Worm (Caenorhabditis elegans): ENCODE results near the gene vit-1.

Gene vit-1

ce11 chrX:7725615-7726014 lies 2.1 kb upstream of the vit-1 start, which contains the start of gene spp-14:
Gene spp-14 (plus strand): TSS chrX:7725979.
- no peak for TF ChIP-seq ceh-36 (tag; optimal IDR thresholded peaks at IDR 0.05)

DNA sequence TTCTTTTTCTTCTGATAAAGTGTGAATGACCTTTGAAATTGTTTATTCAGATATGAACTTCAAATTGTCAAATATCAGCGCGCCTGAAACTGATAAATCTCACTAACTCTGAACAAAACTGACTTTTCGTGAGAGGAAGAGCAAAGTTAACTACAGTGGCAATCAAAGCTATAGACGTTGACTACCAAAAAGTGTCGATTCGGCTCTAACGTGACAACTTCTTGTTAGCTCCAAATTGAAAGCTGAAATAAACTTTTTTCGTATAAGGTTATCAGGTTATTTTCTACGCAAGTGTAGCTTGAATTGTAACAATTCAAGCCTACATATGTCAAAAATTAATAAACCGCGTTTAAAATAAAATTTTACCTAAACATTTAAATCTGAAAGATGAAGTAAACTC lies 1.3 kb upstream of the vit-1 start:
- TF ChIP-seq F13C5.2 (tag; optimal IDR thresholded peaks at IDR 0.05), result no peak
- TF ChIP-seq ets-7 (tag; optimal IDR thresholded peaks at IDR 0.05), result no peak
- TF ChIP-seq ceh-13 (GFP tag; optimal IDR thresholded peaks at IDR 0.05), result no peak
- TF ChIP-seq hmbx-1 (tag; optimal IDR thresholded peaks at IDR 0.05), result no peak
- TF ChIP-seq ama-1 (optimal IDR thresholded peaks at IDR 0.05), result no peak
- TF ChIP-seq hmg-4 (GFP tag; optimal IDR thresholded peaks at IDR 0.05), result no peak
- no peak for TF ChIP-seq flt-1 (GFP tag; IDR thresholded peaks at IDR 0.05)
- no peak for TF ChIP-seq tbx-37 (GFP tag; conservative IDR thresholded peaks at IDR 0.05)
- no peak for TF ChIP-seq aly-1 (tag; optimal IDR thresholded peaks at IDR 0.05)
- no peak for TF ChIP-seq hnd-1 (tag; optimal IDR thresholded peaks at IDR 0.05)
- no peak for TF ChIP-seq tra-4 (tag; optimal IDR thresholded peaks at IDR 0.05)
- TF ChIP-seq sea-1 (GFP tag; conservative IDR thresholded peaks at IDR 0.05), result no peak
- no peak for TF ChIP-seq tbx-11 (GFP tag; IDR thresholded peaks at IDR 0.05)
- TF ChIP-seq ceh-36 (tag; optimal IDR thresholded peaks at IDR 0.05), result no peak
- TF ChIP-seq scrt-1 (GFP tag; IDR thresholded peaks at IDR 0.05), result no peak
- TF ChIP-seq pes-1 (GFP tag; IDR thresholded peaks at IDR 0.05), result no peak
- no peak for TF ChIP-seq B0310.2 (tag; optimal IDR thresholded peaks at IDR 0.05)

- no peak for TF ChIP-seq hmbx-1 (tag; optimal IDR thresholded peaks at IDR 0.05)
- no peak for TF ChIP-seq F13C5.2 (tag; optimal IDR thresholded peaks at IDR 0.05)
- TF ChIP-seq sea-1 (GFP tag; conservative IDR thresholded peaks at IDR 0.05), result no peak
- no peak for TF ChIP-seq tbx-37 (GFP tag; conservative IDR thresholded peaks at IDR 0.05)
- TF ChIP-seq hmg-4 (GFP tag; optimal IDR thresholded peaks at IDR 0.05), result no peak
- TF ChIP-seq ceh-36 (tag; optimal IDR thresholded peaks at IDR 0.05), result no peak
- no peak for TF ChIP-seq pes-1 (GFP tag; IDR thresholded peaks at IDR 0.05)
- TF ChIP-seq B0310.2 (tag; optimal IDR thresholded peaks at IDR 0.05), result no peak
- no peak for TF ChIP-seq flt-1 (GFP tag; IDR thresholded peaks at IDR 0.05)
- TF ChIP-seq tra-4 (tag; optimal IDR thresholded peaks at IDR 0.05), result no peak
- TF ChIP-seq scrt-1 (GFP tag; IDR thresholded peaks at IDR 0.05), result no peak
- no peak for TF ChIP-seq ceh-13 (GFP tag; optimal IDR thresholded peaks at IDR 0.05)
- TF ChIP-seq ets-7 (tag; optimal IDR thresholded peaks at IDR 0.05), result no peak
- no peak for TF ChIP-seq hnd-1 (tag; optimal IDR thresholded peaks at IDR 0.05)
- no peak for TF ChIP-seq tbx-11 (GFP tag; IDR thresholded peaks at IDR 0.05)
- no peak for TF ChIP-seq ama-1 (optimal IDR thresholded peaks at IDR 0.05)
- TF ChIP-seq aly-1 (tag; optimal IDR thresholded peaks at IDR 0.05), result no peak
Measured at ce11 chrX:7733571-7733970, 5.9 kb downstream of the vit-1 start.

- TF ChIP-seq B0310.2 (tag; optimal IDR thresholded peaks at IDR 0.05), result no peak
- no peak for TF ChIP-seq scrt-1 (GFP tag; IDR thresholded peaks at IDR 0.05)
- TF ChIP-seq sea-1 (GFP tag; conservative IDR thresholded peaks at IDR 0.05), result no peak
- no peak for TF ChIP-seq tbx-11 (GFP tag; IDR thresholded peaks at IDR 0.05)
- TF ChIP-seq ceh-13 (GFP tag; optimal IDR thresholded peaks at IDR 0.05), result no peak
- no peak for TF ChIP-seq tra-4 (tag; optimal IDR thresholded peaks at IDR 0.05)
- TF ChIP-seq hmg-4 (GFP tag; optimal IDR thresholded peaks at IDR 0.05), result no peak
- TF ChIP-seq pes-1 (GFP tag; IDR thresholded peaks at IDR 0.05), result no peak
- no peak for TF ChIP-seq aly-1 (tag; optimal IDR thresholded peaks at IDR 0.05)
- no peak for TF ChIP-seq ceh-36 (tag; optimal IDR thresholded peaks at IDR 0.05)
Measured at ce11 chrX:7736171-7736570, 8.5 kb downstream of the vit-1 start, which contains the start of gene set-12. Gene set-12 (minus strand): TSS chrX:7736271.

- no peak for TF ChIP-seq aly-1 (tag; optimal IDR thresholded peaks at IDR 0.05)
- no peak for TF ChIP-seq ets-7 (tag; optimal IDR thresholded peaks at IDR 0.05)
- TF ChIP-seq hmg-4 (GFP tag; optimal IDR thresholded peaks at IDR 0.05), result no peak
- TF ChIP-seq tbx-11 (GFP tag; IDR thresholded peaks at IDR 0.05), result no peak
- no peak for TF ChIP-seq B0310.2 (tag; optimal IDR thresholded peaks at IDR 0.05)
- TF ChIP-seq ceh-13 (GFP tag; optimal IDR thresholded peaks at IDR 0.05), result no peak
- TF ChIP-seq hnd-1 (tag; optimal IDR thresholded peaks at IDR 0.05), result no peak
- TF ChIP-seq ceh-36 (tag; optimal IDR thresholded peaks at IDR 0.05), result no peak
- no peak for TF ChIP-seq scrt-1 (GFP tag; IDR thresholded peaks at IDR 0.05)
Measured at ce11 chrX:7739353-7739752, 11.7 kb downstream of the vit-1 start, which contains the start of gene K09F5.1. Gene K09F5.1 (plus strand): TSS chrX:7739653.

- no peak for TF ChIP-seq tbx-37 (GFP tag; conservative IDR thresholded peaks at IDR 0.05)
- no peak for TF ChIP-seq ceh-13 (GFP tag; optimal IDR thresholded peaks at IDR 0.05)
- no peak for TF ChIP-seq F13C5.2 (tag; optimal IDR thresholded peaks at IDR 0.05)
- no peak for TF ChIP-seq sea-1 (GFP tag; conservative IDR thresholded peaks at IDR 0.05)
- TF ChIP-seq B0310.2 (tag; optimal IDR thresholded peaks at IDR 0.05), result no peak
- no peak for TF ChIP-seq hmg-4 (GFP tag; optimal IDR thresholded peaks at IDR 0.05)
- TF ChIP-seq scrt-1 (GFP tag; IDR thresholded peaks at IDR 0.05), result no peak
- TF ChIP-seq ets-7 (tag; optimal IDR thresholded peaks at IDR 0.05), result no peak
- TF ChIP-seq ceh-36 (tag; optimal IDR thresholded peaks at IDR 0.05), result no peak
- TF ChIP-seq tra-4 (tag; optimal IDR thresholded peaks at IDR 0.05), result no peak
Measured at ce11 chrX:7743939-7744338, 16.2 kb downstream of the vit-1 start, which contains the start of gene ref-2. Gene ref-2 (plus strand): TSS chrX:7744239.

DNA sequence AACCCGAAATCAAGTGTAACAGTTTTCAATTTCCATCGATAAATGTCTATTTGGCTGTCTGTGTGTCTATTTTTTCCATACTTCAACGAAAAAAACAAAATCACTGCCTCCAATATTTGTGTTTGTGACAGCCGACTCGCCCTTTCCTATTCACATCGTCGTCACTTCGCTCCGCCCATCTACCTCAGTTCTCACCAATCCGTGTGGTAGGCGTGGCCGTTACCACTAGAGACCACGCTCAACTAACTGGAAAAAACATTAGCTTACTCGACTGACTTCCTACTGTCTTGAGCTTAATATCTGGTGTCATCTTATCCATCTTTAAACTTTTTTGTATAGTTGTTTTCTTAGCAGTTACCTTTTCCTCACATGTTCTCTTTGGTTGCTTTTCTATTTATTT lies 17.7 kb downstream of the vit-1 start:
- TF ChIP-seq B0310.2 (tag; optimal IDR thresholded peaks at IDR 0.05), result no peak
- no peak for TF ChIP-seq tbx-11 (GFP tag; IDR thresholded peaks at IDR 0.05)

DNA sequence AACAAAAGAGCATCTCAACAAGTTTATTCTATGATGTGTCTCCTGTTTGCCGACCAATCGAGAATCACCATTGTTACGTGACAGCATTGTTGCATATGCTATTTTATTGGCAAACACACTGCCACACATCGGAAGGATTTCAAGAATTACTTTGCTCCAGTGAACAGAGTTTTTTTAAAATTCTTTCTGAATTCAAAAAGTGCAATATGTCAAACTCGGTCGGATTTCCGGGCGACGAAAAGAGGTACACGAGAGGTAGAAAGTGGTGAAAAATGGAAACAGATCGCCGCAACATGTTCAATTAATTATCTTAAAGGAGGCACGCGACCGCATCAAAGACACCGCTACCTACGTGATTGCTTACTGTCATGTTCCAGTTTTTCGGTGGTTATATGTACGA lies 22.4 kb downstream of the vit-1 start:
- TF ChIP-seq B0310.2 (tag; optimal IDR thresholded peaks at IDR 0.05) (no peak), hmbx-1 (tag; optimal IDR thresholded peaks at IDR 0.05) (no peak), sea-1 (GFP tag; conservative IDR thresholded peaks at IDR 0.05) (no peak), flt-1 (GFP tag; IDR thresholded peaks at IDR 0.05) (no peak), tbx-11 (GFP tag; IDR thresholded peaks at IDR 0.05) (no peak), hnd-1 (tag; optimal IDR thresholded peaks at IDR 0.05) (no peak), hmg-4 (GFP tag; optimal IDR thresholded peaks at IDR 0.05) (no peak), ets-7 (tag; optimal IDR thresholded peaks at IDR 0.05) (no peak), tra-4 (tag; optimal IDR thresholded peaks at IDR 0.05) (no peak), scrt-1 (GFP tag; IDR thresholded peaks at IDR 0.05) (no peak), F13C5.2 (tag; optimal IDR thresholded peaks at IDR 0.05) (no peak), ceh-36 (tag; optimal IDR thresholded peaks at IDR 0.05) (no peak), aly-1 (tag; optimal IDR thresholded peaks at IDR 0.05) (no peak), ama-1 (optimal IDR thresholded peaks at IDR 0.05) (no peak), tbx-37 (GFP tag; conservative IDR thresholded peaks at IDR 0.05) (no peak), ceh-13 (GFP tag; optimal IDR thresholded peaks at IDR 0.05) (no peak), pes-1 (GFP tag; IDR thresholded peaks at IDR 0.05) (no peak)

All from whole organism, early embryonic.